Fruit fly (Drosophila melanogaster): Measurements from ENCODE around the gene Hpr1.

Gene Hpr1

dm6 chr3R:5821750-5822149 lies 510 bp upstream of the Hpr1 start, which contains the start of gene CG46303:
Gene CG46303 (plus strand): TSS chr3R:5821972.
- TF ChIP-seq Pif1B (GFP tag; optimal IDR thresholded peaks at IDR 0.05), result no peak
- no peak for TF ChIP-seq D1 (tag; optimal IDR thresholded peaks at IDR 0.05)
- no peak for TF ChIP-seq CG4496 (GFP tag; IDR thresholded peaks at IDR 0.05)
- TF ChIP-seq CG15710 (tag; optimal IDR thresholded peaks at IDR 0.05), result no peak
- TF ChIP-seq CG12605 (GFP tag; IDR thresholded peaks at IDR 0.05), result no peak

dm6 chr3R:5813157-5813659 lies 8.0 kb downstream of the Hpr1 start, which contains the start of gene CG42675:
Gene CG42675 (plus strand): TSS chr3R:5813609.
- no peak for TF ChIP-seq gl (tag; optimal IDR thresholded peaks at IDR 0.05)
- no peak for TF ChIP-seq CG8301 (tag; optimal IDR thresholded peaks at IDR 0.05)
- peak; percentile 14; the same call in 1 of the 2 replicates for TF ChIP-seq CG32121 (GFP tag; IDR thresholded peaks at IDR 0.05)
- TF ChIP-seq Ets98B (GFP tag; IDR thresholded peaks at IDR 0.05), result peak; percentile 37; the same call in 1 of the 2 replicates
- TF ChIP-seq CG34367 (tag; optimal IDR thresholded peaks at IDR 0.05), result no peak
- peak; percentile 63; the same call in 2 of the 3 replicates for TF ChIP-seq CG4496 (GFP tag; IDR thresholded peaks at IDR 0.05)
- no peak for TF ChIP-seq CG13204 (GFP tag; optimal IDR thresholded peaks at IDR 0.05)

- TF ChIP-seq CG15710 (tag; optimal IDR thresholded peaks at IDR 0.05) (no peak), CG13204 (GFP tag; optimal IDR thresholded peaks at IDR 0.05) (peak; percentile 44)
Measured at dm6 chr3R:5801703-5802436, 19.4 kb downstream of the Hpr1 start, which contains the start of gene CG11000. Gene CG11000 (plus strand): TSS chr3R:5802328.

- no peak for TF ChIP-seq rn (GFP tag; IDR thresholded peaks at IDR 0.05)
- no peak for TF ChIP-seq CG14655 (GFP tag; optimal IDR thresholded peaks at IDR 0.05)
- no peak for TF ChIP-seq Snoo (tag; optimal IDR thresholded peaks at IDR 0.05)
- TF ChIP-seq CG8159 (tag; optimal IDR thresholded peaks at IDR 0.05), result no peak
- no peak for TF ChIP-seq fd96Ca (GFP tag; IDR thresholded peaks at IDR 0.05)
Measured at dm6 chr3R:5797709-5798108, 23.5 kb downstream of the Hpr1 start.

dm6 chr3R:5794267-5795089 lies 26.8 kb downstream of the Hpr1 start, which contains the start of the genes PSMG1 and CG10979:
Gene PSMG1 (minus strand): TSS chr3R:5794317.
Gene CG10979 (plus strand): TSS chr3R:5794705.
- TF ChIP-seq CG34367 (tag; optimal IDR thresholded peaks at IDR 0.05) (no peak), CG12605 (GFP tag; IDR thresholded peaks at IDR 0.05) (no peak), Snoo (tag; optimal IDR thresholded peaks at IDR 0.05) (no peak), gl (tag; optimal IDR thresholded peaks at IDR 0.05) (no peak), CG8301 (tag; optimal IDR thresholded peaks at IDR 0.05) (no peak), CG17806 (tag; optimal IDR thresholded peaks at IDR 0.05) (no peak), CG13204 (GFP tag; optimal IDR thresholded peaks at IDR 0.05) (no peak), CG10348 (GFP tag; IDR thresholded peaks at IDR 0.05) (no peak), CG14655 (GFP tag; optimal IDR thresholded peaks at IDR 0.05) (no peak), Pif1A (GFP tag; optimal IDR thresholded peaks at IDR 0.05) (no peak), rn (GFP tag; IDR thresholded peaks at IDR 0.05) (no peak)

dm6 chr3R:5791497-5791896 lies 29.7 kb downstream of the Hpr1 start, which contains the start of gene Hpf1:
Gene Hpf1 (plus strand): TSS chr3R:5791879.
- TF ChIP-seq EcR (GFP tag; optimal IDR thresholded peaks at IDR 0.05), result peak; percentile 63
- TF ChIP-seq gl (tag; optimal IDR thresholded peaks at IDR 0.05), result peak; percentile 98
- TF ChIP-seq Pif1A (GFP tag; optimal IDR thresholded peaks at IDR 0.05), result peak; percentile 99
- peak; percentile 98 for TF ChIP-seq CG12605 (GFP tag; IDR thresholded peaks at IDR 0.05)
- TF ChIP-seq Snoo (tag; optimal IDR thresholded peaks at IDR 0.05), result peak; percentile 99
- TF ChIP-seq fd96Ca (GFP tag; IDR thresholded peaks at IDR 0.05), result peak; percentile 99
- peak; percentile 97 for TF ChIP-seq CG10348 (GFP tag; IDR thresholded peaks at IDR 0.05)
- peak; percentile 99 for TF ChIP-seq CG15710 (tag; optimal IDR thresholded peaks at IDR 0.05)
- peak; percentile 99 for TF ChIP-seq CG34367 (tag; optimal IDR thresholded peaks at IDR 0.05)
- TF ChIP-seq CG9948 (tag; optimal IDR thresholded peaks at IDR 0.05), result peak; percentile 99
- TF ChIP-seq rn (GFP tag; IDR thresholded peaks at IDR 0.05), result peak; percentile 96
- TF ChIP-seq Pif1B (GFP tag; optimal IDR thresholded peaks at IDR 0.05), result peak; percentile 99
- TF ChIP-seq CG4496 (GFP tag; IDR thresholded peaks at IDR 0.05), result peak; percentile 99
- TF ChIP-seq CG13204 (GFP tag; optimal IDR thresholded peaks at IDR 0.05), result peak; percentile 92
- TF ChIP-seq D1 (tag; optimal IDR thresholded peaks at IDR 0.05), result no peak
- TF ChIP-seq CG14655 (GFP tag; optimal IDR thresholded peaks at IDR 0.05), result peak; percentile 99
- peak; percentile 99 for TF ChIP-seq CG8301 (tag; optimal IDR thresholded peaks at IDR 0.05)
- TF ChIP-seq CG32121 (GFP tag; IDR thresholded peaks at IDR 0.05), result peak; percentile 99
- TF ChIP-seq CG8159 (tag; optimal IDR thresholded peaks at IDR 0.05), result peak; percentile 99
- peak; percentile 99 for TF ChIP-seq CG17806 (tag; optimal IDR thresholded peaks at IDR 0.05)
- peak; percentile 98 for TF ChIP-seq Ets98B (GFP tag; IDR thresholded peaks at IDR 0.05)

Data from whole organism, pupa.